Fruit fly (Drosophila melanogaster) whole organism, embryonic: Measurements from ENCODE around the gene CG2129.

Experiments
- Bgb ChIP-seq: fragments of 200-800 bp; sonication (Bioruptor generic); IDR thresholded peaks from 2 replicates; pipeline ENCODE4 v1.3.6; 2022; ENCODE audit warnings: missing biosample characterization, missing genetic modification characterization; ENCODE audit not compliant: partially characterized antibody
- C15 ChIP-seq: fragments of 200-800 bp; sonication (Bioruptor generic); IDR thresholded peaks from 3 replicates; pipeline ENCODE4 v1.3.6; 2022; ENCODE audit warnings: missing biosample characterization, missing genetic modification characterization
- CG11456 ChIP-seq: fragments of 200-800 bp; sonication (Bioruptor generic); IDR thresholded peaks from 3 replicates; pipeline ENCODE4 v1.3.6; 2022; ENCODE audit warnings: missing biosample characterization, missing genetic modification characterization
- CG11695 ChIP-seq: fragments of 200-800 bp; sonication (Bioruptor generic); IDR thresholded peaks from 3 replicates; pipeline ENCODE4 v1.3.6; 2022; ENCODE audit warnings: missing biosample characterization, missing genetic modification characterization
- CG12236 ChIP-seq: fragments of 200-800 bp; sonication (Bioruptor generic); optimal IDR thresholded peaks from 2 replicates; lab custom pipeline; 2016; ENCODE audit warnings: missing biosample characterization, missing genetic modification characterization
- CG17359 ChIP-seq: fragments of 200-800 bp; sonication (Bioruptor generic); optimal IDR thresholded peaks from 3 replicates; lab custom pipeline; 2018; ENCODE audit warnings: missing biosample characterization, mild to moderate bottlenecking, missing genetic modification characterization, moderate library complexity
- CG17829 ChIP-seq: fragments of 200-800 bp; optimal IDR thresholded peaks from 2 replicates; lab custom pipeline; 2019; ENCODE audit warnings: missing biosample characterization, mild to moderate bottlenecking, missing genetic modification characterization, moderate library complexity
- CG17912 ChIP-seq: fragments of 200-800 bp; sonication (Bioruptor generic); optimal IDR thresholded peaks from 2 replicates; lab custom pipeline; 2018; ENCODE audit warnings: missing biosample characterization, mild to moderate bottlenecking, missing genetic modification characterization
- CG18011 ChIP-seq: fragments of 200-800 bp; sonication (Bioruptor generic); optimal IDR thresholded peaks from 2 replicates; lab custom pipeline; 2017; ENCODE audit warnings: missing biosample characterization, missing genetic modification characterization, mild to moderate bottlenecking, moderate library complexity, missing genotype
- CG18262 ChIP-seq: fragments of 200-800 bp; optimal IDR thresholded peaks from 3 replicates; lab custom pipeline; 2019; ENCODE audit warnings: missing biosample characterization, mild to moderate bottlenecking, missing genetic modification characterization, moderate library complexity
- CG18764 ChIP-seq: fragments of 200-800 bp; sonication (Bioruptor generic); optimal IDR thresholded peaks from 3 replicates; lab custom pipeline; 2016; ENCODE audit warnings: missing biosample characterization, missing genetic modification characterization
- CG30020 ChIP-seq: fragments of 200-800 bp; optimal IDR thresholded peaks from 2 replicates; lab custom pipeline; 2019; ENCODE audit warnings: missing biosample characterization, mild to moderate bottlenecking, missing genetic modification characterization, moderate library complexity
- CG31388 ChIP-seq: fragments of 200-800 bp; sonication (Bioruptor generic); optimal IDR thresholded peaks from 2 replicates; lab custom pipeline; 2016; ENCODE audit warnings: missing biosample characterization, missing genetic modification characterization
- CG33213 ChIP-seq: fragments of 200-800 bp; sonication (Bioruptor generic); optimal IDR thresholded peaks from 3 replicates; lab custom pipeline; 2016; ENCODE audit warnings: missing biosample characterization, missing genetic modification characterization
- CG34422 ChIP-seq: fragments of 200-800 bp; sonication (Bioruptor generic); IDR thresholded peaks from 3 replicates; pipeline ENCODE4 v1.3.6; 2022; ENCODE audit warnings: missing biosample characterization, missing genetic modification characterization
- CG3726 ChIP-seq: fragments of 200-800 bp; sonication (Bioruptor generic); IDR thresholded peaks from 3 replicates; pipeline ENCODE4, ENCODE4 v1.3.6; 2022; ENCODE audit warnings: missing biosample characterization, missing genetic modification characterization
- CG4854 ChIP-seq: fragments of 200-800 bp; sonication (Bioruptor generic); optimal IDR thresholded peaks from 2 replicates; lab custom pipeline; 2016; ENCODE audit warnings: missing biosample characterization, missing genetic modification characterization, inconsistent platforms
- CG7271 ChIP-seq: fragments of 200-800 bp; sonication (Bioruptor generic); optimal IDR thresholded peaks from 2 replicates; lab custom pipeline; 2018; ENCODE audit warnings: missing biosample characterization, mild to moderate bottlenecking, missing genetic modification characterization, moderate library complexity
- CG7357 ChIP-seq: fragments of 200-800 bp; sonication (Bioruptor generic); IDR thresholded peaks from 3 replicates; pipeline ENCODE4 v1.3.6; 2022; ENCODE audit warnings: missing biosample characterization, missing genetic modification characterization
- CG7372 ChIP-seq: fragments of 200-800 bp; sonication (Bioruptor generic); IDR thresholded peaks from 2 replicates; pipeline ENCODE4 v1.3.6; 2022; ENCODE audit warnings: missing biosample characterization, missing genetic modification characterization
- CG7963 ChIP-seq: fragments of 200-800 bp; sonication (Bioruptor generic); IDR thresholded peaks from 3 replicates; pipeline ENCODE4 v1.3.6; 2022; ENCODE audit warnings: missing biosample characterization, missing genetic modification characterization; ENCODE audit not compliant: partially characterized antibody
- CG8944 ChIP-seq: fragments of 200-800 bp; sonication (Bioruptor generic); optimal IDR thresholded peaks from 3 replicates; lab custom pipeline; 2016; ENCODE audit warnings: missing biosample characterization, missing genetic modification characterization
- Dad ChIP-seq: fragments of 200-800 bp; sonication (Bioruptor generic); optimal IDR thresholded peaks from 3 replicates; lab custom pipeline; 2016; ENCODE audit warnings: missing biosample characterization, missing genetic modification characterization
- Ets97D ChIP-seq: fragments of 200-800 bp; sonication (Bioruptor generic); optimal IDR thresholded peaks from 3 replicates; lab custom pipeline; 2016; ENCODE audit warnings: missing biosample characterization, missing genetic modification characterization
- H15 ChIP-seq: fragments of 200-800 bp; sonication (Bioruptor generic); IDR thresholded peaks from 3 replicates; pipeline ENCODE4 v1.3.6; 2022; ENCODE audit warnings: missing biosample characterization, missing genetic modification characterization
- HLH3B ChIP-seq: fragments of 200-800 bp; sonication (Bioruptor generic); IDR thresholded peaks from 2 replicates; pipeline ENCODE4 v1.3.6; 2022; ENCODE audit warnings: missing biosample characterization, missing genetic modification characterization
- Mes4 ChIP-seq: fragments of 200-800 bp; sonication (Bioruptor generic); optimal IDR thresholded peaks from 2 replicates; lab custom pipeline; 2016; ENCODE audit warnings: missing biosample characterization, missing genetic modification characterization
- Nf-YC ChIP-seq: fragments of 200-800 bp; optimal IDR thresholded peaks from 3 replicates; lab custom pipeline; 2019; ENCODE audit warnings: missing biosample characterization, mild to moderate bottlenecking, missing genetic modification characterization, moderate library complexity
- Rx ChIP-seq: fragments of 200-800 bp; sonication (Bioruptor generic); IDR thresholded peaks from 2 replicates; pipeline ENCODE4 v1.3.6; 2022; ENCODE audit warnings: missing biosample characterization, missing genetic modification characterization
- Six4 ChIP-seq: fragments of 200-800 bp; sonication (Bioruptor generic); optimal IDR thresholded peaks from 2 replicates; lab custom pipeline; 2016; ENCODE audit warnings: missing biosample characterization, missing genetic modification characterization
- al ChIP-seq: fragments of 200-800 bp; sonication (Bioruptor generic); IDR thresholded peaks from 2 replicates; pipeline ENCODE4 v1.3.6; 2022; ENCODE audit warnings: missing biosample characterization, missing genetic modification characterization
- bbx ChIP-seq: fragments of 200-800 bp; sonication (Bioruptor generic); IDR thresholded peaks from 2 replicates; pipeline ENCODE4 v1.3.6; 2022; ENCODE audit warnings: missing biosample characterization, missing genetic modification characterization; ENCODE audit not compliant: partially characterized antibody
- cad ChIP-seq: fragments of >200 bp; optimal IDR thresholded peaks from 2 replicates; lab custom pipeline; 2017; ENCODE audit warnings: missing biosample characterization, missing genetic modification characterization
- cg ChIP-seq: fragments of 200-800 bp; sonication (Bioruptor generic); optimal IDR thresholded peaks from 3 replicates; lab custom pipeline; 2019; ENCODE audit warnings: missing biosample characterization, mild to moderate bottlenecking, missing genetic modification characterization, moderate library complexity
- chm ChIP-seq: fragments of 200-800 bp; sonication (Bioruptor generic); IDR thresholded peaks from 2 replicates; pipeline ENCODE4 v1.3.6; 2022; ENCODE audit warnings: missing biosample characterization, missing genetic modification characterization
- fru ChIP-seq: fragments of >200 bp; optimal IDR thresholded peaks from 2 replicates; lab custom pipeline; 2017
- gcm ChIP-seq: fragments of 200-800 bp; sonication (Bioruptor generic); optimal IDR thresholded peaks from 2 replicates; lab custom pipeline; 2019; ENCODE audit warnings: missing biosample characterization, mild to moderate bottlenecking, missing genetic modification characterization, moderate library complexity
- gem ChIP-seq: fragments of 200-800 bp; sonication (Bioruptor generic); optimal IDR thresholded peaks from 2 replicates; lab custom pipeline; 2019; ENCODE audit warnings: missing biosample characterization, mild to moderate bottlenecking, missing genetic modification characterization, moderate library complexity
- grn ChIP-seq: fragments of 200-800 bp; sonication (Bioruptor generic); optimal IDR thresholded peaks from 3 replicates; lab custom pipeline; 2017; ENCODE audit warnings: missing biosample characterization, missing genetic modification characterization
- kay ChIP-seq: fragments of 200-800 bp; sonication (Bioruptor generic); optimal IDR thresholded peaks from 2 replicates; lab custom pipeline; 2016; ENCODE audit warnings: missing biosample characterization, missing genetic modification characterization
- luna ChIP-seq: fragments of 200-800 bp; sonication (Bioruptor generic); optimal IDR thresholded peaks from 2 replicates; lab custom pipeline; 2016; ENCODE audit warnings: missing biosample characterization, missing genetic modification characterization
- mirr ChIP-seq: fragments of 200-800 bp; sonication (Bioruptor generic); optimal IDR thresholded peaks from 3 replicates; lab custom pipeline; 2018; ENCODE audit warnings: missing biosample characterization, mild to moderate bottlenecking, missing genetic modification characterization
- mld ChIP-seq: fragments of 200-800 bp; sonication (Bioruptor generic); IDR thresholded peaks from 3 replicates; pipeline ENCODE4 v1.3.6; 2022; ENCODE audit warnings: missing biosample characterization, missing genetic modification characterization; ENCODE audit not compliant: partially characterized antibody
- pho ChIP-seq: fragments of 200-800 bp; sonication (Bioruptor generic); optimal IDR thresholded peaks from 2 replicates; lab custom pipeline; 2016; ENCODE audit warnings: missing biosample characterization, missing genetic modification characterization
- sd ChIP-seq: fragments of 200-800 bp; sonication (Bioruptor generic); optimal IDR thresholded peaks from 3 replicates; lab custom pipeline; 2018; ENCODE audit warnings: missing biosample characterization, mild to moderate bottlenecking, missing genetic modification characterization, moderate library complexity
- sens ChIP-seq: fragments of 200-800 bp; sonication (Bioruptor generic); peaks from one replicate; lab custom pipeline; 2016; ENCODE audit warnings: missing biosample characterization, missing genetic modification characterization
- slp2 ChIP-seq: fragments of 200-800 bp; sonication (Bioruptor generic); optimal IDR thresholded peaks from 2 replicates; lab custom pipeline; 2016; ENCODE audit warnings: missing biosample characterization, missing genetic modification characterization
- sug ChIP-seq: fragments of 200-800 bp; optimal IDR thresholded peaks from 2 replicates; lab custom pipeline; 2019; ENCODE audit warnings: missing biosample characterization, mild to moderate bottlenecking, missing genetic modification characterization, moderate library complexity
- usp ChIP-seq: fragments of >200 bp; optimal IDR thresholded peaks from 2 replicates; lab custom pipeline; 2017; ENCODE audit warnings: missing biosample characterization, missing genetic modification characterization
- vvl ChIP-seq: fragments of 200-800 bp; sonication (Bioruptor generic); IDR thresholded peaks from 2 replicates; pipeline ENCODE4 v1.3.6; 2022; ENCODE audit warnings: missing biosample characterization, missing genetic modification characterization
- wor ChIP-seq: fragments of 200-800 bp; sonication (Bioruptor generic); IDR thresholded peaks from 2 replicates; pipeline ENCODE4 v1.3.6; 2022; ENCODE audit warnings: missing biosample characterization, missing genetic modification characterization
- zen2 ChIP-seq: fragments of 200-800 bp; sonication (Bioruptor generic); IDR thresholded peaks from 3 replicates; pipeline ENCODE4 v1.3.6; 2022; ENCODE audit warnings: missing biosample characterization, missing genetic modification characterization; ENCODE audit not compliant: partially characterized antibody

CG2129 gene

DNA sequence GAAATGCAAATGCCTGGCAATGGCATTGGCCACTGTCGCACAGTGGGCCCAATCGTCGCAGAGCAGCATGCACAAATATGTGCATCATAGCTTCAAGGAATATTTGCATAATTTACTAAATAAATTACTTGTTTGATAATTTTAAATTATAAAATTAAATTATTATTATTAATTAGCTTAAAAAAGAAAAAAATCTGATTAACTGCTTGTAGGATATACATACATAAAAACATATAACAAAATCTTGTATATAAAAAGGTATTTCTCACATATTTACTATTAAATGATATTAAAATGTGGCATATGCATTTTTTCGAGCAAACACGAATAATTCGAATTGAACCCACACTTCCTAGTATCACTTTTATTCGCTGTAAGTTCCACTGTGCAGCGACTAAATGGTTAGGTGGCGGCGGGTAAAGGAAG, 20.4 kb upstream of the CG2129 start (continued):
- TF ChIP-seq cad (GFP tag; lab: Kevin White, UChicago) (no peak), CG7271 (no peak), CG8944 (no peak), Mes4 (GFP tag; lab: Kevin White, UChicago) (no peak), CG7372 (GFP tag; lab: Robert Waterston, UW) (no peak; the same call in 1 of the 2 replicates), bbx (no peak), cg (GFP tag; lab: Kevin White, UChicago) (no peak), CG3726 (GFP tag; lab: Robert Waterston, UW) (no peak), mirr (GFP tag; lab: Kevin White, UChicago) (no peak), pho (no peak), Six4 (GFP tag; lab: Kevin White, UChicago) (peak; percentile 9), luna (GFP tag; lab: Kevin White, UChicago) (no peak), chm (GFP tag; lab: Robert Waterston, UW) (peak; percentile 28; the same call in 1 of the 2 replicates), gem (peak; percentile 75), sd (tag; lab: Kevin White, UChicago) (no peak), CG7357 (GFP tag; lab: Robert Waterston, UW) (0 out of 3 replicates have a peak, but pooled peaks have one; percentile 29), grn (no peak), kay (no peak), CG17829 (peak; percentile 56), gcm (GFP tag; lab: Kevin White, UChicago) (peak; percentile 34), sens (GFP tag; lab: Kevin White, UChicago) (peak; percentile 63), CG33213 (no peak), mld (no peak), HLH3B (GFP tag; lab: Robert Waterston, UW) (peak; percentile 33; the same call in 1 of the 2 replicates), Dad (no peak), H15 (GFP tag; lab: Robert Waterston, UW) (0 out of 3 replicates have a peak, but pooled peaks have one; percentile 50), CG7963 (GFP tag; lab: Robert Waterston, UW) (no peak), CG18262 (tag; lab: Kevin White, UChicago) (peak; percentile 85), CG11695 (no peak), fru (lab: Kevin White, UChicago) (no peak), CG30020 (tag; lab: Kevin White, UChicago) (peak; percentile 18), wor (GFP tag; lab: Robert Waterston, UW) (no peak), CG17359 (tag; lab: Kevin White, UChicago) (peak; percentile 65), al (GFP tag; lab: Robert Waterston, UW) (no peak), CG11456 (GFP tag; lab: Robert Waterston, UW) (no peak), CG18764 (GFP tag; lab: Kevin White, UChicago) (no peak), CG17912 (GFP tag; lab: Kevin White, UChicago) (no peak), CG12236 (GFP tag; lab: Kevin White, UChicago) (no peak), Rx (no peak), Nf-YC (peak; percentile 48), C15 (GFP tag; lab: Robert Waterston, UW) (no peak), CG34422 (GFP tag; lab: Robert Waterston, UW) (peak; percentile 18; the same call in 1 of the 3 replicates), usp (GFP tag; lab: Kevin White, UChicago) (no peak), Ets97D (GFP tag; lab: Kevin White, UChicago) (no peak), slp2 (GFP tag; lab: Kevin White, UChicago) (no peak), CG18011 (GFP tag; lab: Kevin White, UChicago) (no peak), sug (no peak), CG4854 (GFP tag; lab: Kevin White, UChicago) (no peak), vvl (peak; percentile 19; the same call in 1 of the 2 replicates), zen2 (GFP tag; lab: Robert Waterston, UW) (no peak), CG31388 (no peak), Bgb (GFP tag; lab: Robert Waterston, UW) (no peak)
